Worm (Caenorhabditis elegans) whole organism, L4 larva: ENCODE measurements around the gene F22E5.7.
"Not testable (repeated sequence)": the region's sequence is repeated elsewhere in the genome, so short reads cannot be mapped to it uniquely, and the experiment has no call there.

ENCODE experiments used
- F10B5.3 ChIP-seq: sonication (generic microtip); optimal IDR thresholded peaks from 2 replicates; lab custom pipeline; 2016; ENCODE audit warnings: mild to moderate bottlenecking, missing genetic modification characterization, missing compliant biosample characterization
- F49E8.2 ChIP-seq: sonication (generic microtip); optimal IDR thresholded peaks from 2 replicates; lab custom pipeline; 2016; ENCODE audit warnings: missing compliant biosample characterization, mild to moderate bottlenecking, missing genetic modification characterization, borderline replicate concordance
- Y48G9A.11 ChIP-seq: fragments of 200-800 bp; sonication (Bioruptor generic); IDR thresholded peaks from 2 replicates; pipeline ENCODE4 v1.3.6; 2022; ENCODE audit warnings: missing genetic modification reagents, missing genetic modification characterization, missing compliant biosample characterization
- Y5F2A.4 ChIP-seq: fragments of 200-800 bp; sonication (Bioruptor generic); optimal IDR thresholded peaks from 2 replicates; lab custom pipeline; 2018; ENCODE audit warnings: mild to moderate bottlenecking, missing genetic modification characterization, missing compliant biosample characterization
- Y75B8A.6 ChIP-seq: fragments of 200-800 bp; sonication (Bioruptor generic); IDR thresholded peaks from 2 replicates; pipeline ENCODE4 v1.3.6; 2022; ENCODE audit warnings: missing genetic modification reagents, missing genetic modification characterization, missing compliant biosample characterization
- ZK337.2 ChIP-seq: fragments of 200-800 bp; sonication (Bioruptor generic); IDR thresholded peaks from 2 replicates; pipeline ENCODE4 v1.3.6; 2022; ENCODE audit warnings: missing genetic modification reagents, missing genetic modification characterization, missing compliant biosample characterization
- aha-1 ChIP-seq: fragments of 150-350 bp; peaks from one replicate; lab custom pipeline; 2014; ENCODE audit warnings: missing biosample characterization, missing genetic modification characterization
- arid-1 ChIP-seq: fragments of 200-800 bp; sonication (Bioruptor generic); conservative IDR thresholded peaks from 2 replicates; pipeline ENCODE4 v1.3.6; 2022; ENCODE audit warnings: missing genetic modification reagents, missing genetic modification characterization, missing compliant biosample characterization
- attf-4 ChIP-seq: sonication (generic microtip); optimal IDR thresholded peaks from 3 replicates; lab custom pipeline; 2017; ENCODE audit warnings: missing biosample characterization, missing genetic modification characterization
- ceh-28 ChIP-seq: fragments of 150-350 bp; optimal IDR thresholded peaks from 2 replicates; lab custom pipeline; 2014; ENCODE audit warnings: missing biosample characterization, missing genetic modification reagents, missing genetic modification characterization
- ces-1 ChIP-seq: fragments of 150-350 bp; sonication (generic microtip); optimal IDR thresholded peaks from 4 replicates; lab custom pipeline; 2014; ENCODE audit warnings: missing biosample characterization, missing genetic modification reagents, missing genetic modification characterization
- ctbp-1 ChIP-seq: fragments of 200-800 bp; sonication (Bioruptor generic); IDR thresholded peaks from 2 replicates; pipeline ENCODE4 v1.3.6; 2022; ENCODE audit warnings: missing genetic modification reagents, missing genetic modification characterization, missing compliant biosample characterization
- dmd-6 ChIP-seq: fragments of 200-800 bp; sonication (Bioruptor generic); IDR thresholded peaks from 2 replicates; pipeline ENCODE4 v1.3.6; 2022; ENCODE audit warnings: missing genetic modification reagents, missing genetic modification characterization, missing compliant biosample characterization
- dpl-1 ChIP-seq: fragments of 150-350 bp; optimal IDR thresholded peaks from 2 replicates; lab custom pipeline; 2014; ENCODE audit warnings: missing biosample characterization, missing genetic modification reagents, missing genetic modification characterization
- duxl-1 ChIP-seq: sonication (generic microtip); optimal IDR thresholded peaks from 2 replicates; lab custom pipeline; 2016; ENCODE audit warnings: mild to moderate bottlenecking, missing genetic modification characterization, moderate library complexity, missing compliant biosample characterization; ENCODE audit not compliant: poor library complexity
- fos-1 ChIP-seq: fragments of 150-350 bp; optimal IDR thresholded peaks from 2 replicates; lab custom pipeline; 2014; ENCODE audit warnings: missing biosample characterization, missing genetic modification characterization
- hlh-11 ChIP-seq: fragments of 200-800 bp; sonication (Bioruptor generic); optimal IDR thresholded peaks from 2 replicates; lab custom pipeline; 2018; ENCODE audit warnings: mild to moderate bottlenecking, missing genetic modification characterization, missing compliant biosample characterization
- lin-1 ChIP-seq: fragments of 200-800 bp; sonication (Bioruptor generic); IDR thresholded peaks from 2 replicates; pipeline ENCODE4 v1.3.6; 2022; ENCODE audit warnings: missing genetic modification reagents, missing genetic modification characterization, missing compliant biosample characterization
- lin-39 ChIP-seq: fragments of 150-350 bp; optimal IDR thresholded peaks from 2 replicates; lab custom pipeline; 2014; ENCODE audit warnings: missing biosample characterization, missing genetic modification reagents, missing genetic modification characterization
- mes-2 ChIP-seq: sonication (generic microtip); optimal IDR thresholded peaks from 2 replicates; lab custom pipeline; 2016; ENCODE audit warnings: missing genotype, mild to moderate bottlenecking, missing genetic modification characterization, missing compliant biosample characterization; ENCODE audit not compliant: poor library complexity, severe bottlenecking
- nhr-102 ChIP-seq: sonication (generic microtip); optimal IDR thresholded peaks from 2 replicates; lab custom pipeline; 2016; ENCODE audit warnings: mild to moderate bottlenecking, missing genetic modification characterization, moderate library complexity, missing compliant biosample characterization
- nhr-25 ChIP-seq: sonication (generic microtip); optimal IDR thresholded peaks from 2 replicates; lab custom pipeline; 2017; ENCODE audit warnings: missing genetic modification characterization, mild to moderate bottlenecking, missing compliant biosample characterization, antibody characterized with exemption, moderate library complexity, borderline replicate concordance; ENCODE audit not compliant: insufficient read depth
- nhr-42 ChIP-seq: fragments of 200-800 bp; sonication (Bioruptor generic); IDR thresholded peaks from 2 replicates; pipeline ENCODE4 v1.3.6; 2022; ENCODE audit warnings: missing genetic modification characterization, missing compliant biosample characterization
- pqm-1 ChIP-seq: sonication (generic microtip); optimal IDR thresholded peaks from 2 replicates; lab custom pipeline; 2017; ENCODE audit warnings: missing biosample characterization, missing genetic modification characterization
- set-16 ChIP-seq: fragments of 200-800 bp; sonication (Bioruptor generic); IDR thresholded peaks from 2 replicates; pipeline ENCODE4 v1.3.6; 2022; ENCODE audit warnings: missing genetic modification reagents, missing genetic modification characterization, missing compliant biosample characterization
- skn-1 ChIP-seq: fragments of 150-350 bp; optimal IDR thresholded peaks from 2 replicates; lab custom pipeline; 2014; ENCODE audit warnings: missing biosample characterization, missing genetic modification characterization
- unc-62 ChIP-seq, 3 experiments: fragments of 150-350 bp in 1 of 3; sonication (generic microtip); optimal IDR thresholded peaks in 2 of 3; peaks in 1 of 3; 1 replicate in 1 of 3; 2 replicates in 2 of 3; lab custom pipeline; 2014 to 2017; ENCODE audit warnings: missing biosample characterization in 3 of 3, missing genetic modification characterization in 3 of 3, missing genetic modification reagents in 3 of 3, missing genotype in 1 of 3
- ztf-11 ChIP-seq: fragments of 150-350 bp; optimal IDR thresholded peaks from 2 replicates; lab custom pipeline; 2014; ENCODE audit warnings: missing biosample characterization, missing genetic modification characterization

Gene F22E5.7

DNA sequence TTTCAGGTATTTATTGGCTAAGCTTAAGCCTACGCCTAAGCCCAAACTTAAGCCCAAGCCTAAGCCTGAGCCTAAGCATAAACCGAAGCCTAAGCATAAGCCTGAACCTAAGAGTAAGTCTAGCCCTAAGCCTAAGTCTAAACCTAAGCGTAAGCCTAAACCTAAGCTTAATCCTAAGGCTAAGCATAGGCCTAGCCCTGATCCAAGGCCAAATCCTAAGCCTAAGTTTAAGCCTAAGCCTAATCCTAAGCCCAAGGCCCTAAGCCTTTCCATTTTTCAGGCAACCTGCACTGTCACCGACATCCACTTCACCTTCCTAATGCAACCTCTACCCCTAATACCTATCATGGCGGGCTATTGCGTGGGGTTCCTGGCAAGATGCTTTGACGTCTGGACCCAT lies 30.9 kb upstream of the F22E5.7 start:
- TF ChIP-seq ceh-28 (tag; lab: Kevin White, UChicago) (no peak), ces-1 (no peak)

DNA sequence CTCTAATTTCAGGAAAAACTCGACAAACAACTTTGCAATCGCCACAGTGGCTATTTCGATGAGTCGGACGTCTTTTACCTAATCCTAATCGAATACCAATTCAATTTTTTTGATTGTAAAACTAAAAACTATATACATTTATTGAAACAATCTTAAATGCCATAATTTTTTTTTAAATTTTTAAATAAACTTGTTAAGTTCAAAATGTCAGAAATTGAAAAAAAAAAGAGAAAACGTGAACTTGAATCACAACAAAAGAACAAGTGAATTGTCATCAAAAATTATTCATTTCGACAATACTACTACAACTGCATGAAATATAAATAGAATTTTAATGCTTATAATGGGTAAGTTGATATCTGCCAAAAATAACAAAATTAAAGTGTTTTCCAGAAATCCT lies 29.6 kb upstream of the F22E5.7 start, which contains the start of gene D2062.13:
TSS of gene D2062.13 (plus strand) at position 301 of the 400 bp plus-strand sequence.
- TF ChIP-seq mes-2, duxl-1, lin-39 (tag; lab: Kevin White, UChicago): not testable (repeated sequence)

DNA sequence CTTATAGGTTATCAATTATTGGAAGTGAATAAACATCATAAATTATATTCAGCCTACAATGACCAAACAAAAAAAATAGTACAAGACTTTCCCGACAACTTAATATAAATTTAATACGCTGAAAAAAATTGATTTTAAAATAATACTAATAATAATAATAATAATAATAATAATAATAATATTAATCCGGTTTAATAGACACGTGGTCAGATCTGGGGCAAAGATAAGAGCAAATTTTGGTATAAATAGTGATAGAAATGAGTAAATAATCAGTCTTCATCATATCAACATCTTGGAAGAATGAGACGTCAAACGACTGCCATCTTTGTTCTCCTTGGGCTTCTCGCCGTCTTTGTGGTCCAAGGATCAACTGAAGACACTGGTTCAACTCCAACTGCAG lies 25.2 kb upstream of the F22E5.7 start, which contains the start of gene msrp-5:
TSS of gene msrp-5 (plus strand) at position 301 of the 400 bp plus-strand sequence.
- TF ChIP-seq F49E8.2 (tag; lab: Kevin White, UChicago); ztf-11 (tag; lab: Kevin White, UChicago); set-16: not testable (repeated sequence)

DNA sequence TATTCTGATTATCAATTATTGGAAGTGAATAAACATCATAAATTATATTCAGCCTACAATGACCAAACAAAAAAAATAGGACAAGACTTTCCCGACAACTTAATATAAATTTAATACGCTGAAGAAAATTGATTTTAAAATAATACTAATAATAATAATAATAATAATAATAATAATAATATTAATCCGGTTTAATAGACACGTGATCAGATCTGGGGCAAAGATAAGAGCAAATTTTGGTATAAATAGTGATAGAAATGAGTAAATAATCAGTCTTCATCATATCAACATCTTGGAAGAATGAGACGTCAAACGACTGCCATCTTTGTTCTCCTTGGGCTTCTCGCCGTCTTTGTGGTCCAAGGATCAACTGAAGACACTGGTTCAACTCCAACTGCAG lies 22.7 kb upstream of the F22E5.7 start, which contains the start of gene msrp-6:
TSS of gene msrp-6 (plus strand) at position 301 of the 400 bp plus-strand sequence.
- TF ChIP-seq aha-1 (tag; lab: Kevin White, UChicago): peak; percentile 25
- TF ChIP-seq unc-62 (GFP tag; optimal IDR thresholded peaks at IDR 0.05 in 1 of 2; lab: Kevin White, UChicago): peak in 1 of 2 experiments; percentile 28
- TF ChIP-seq unc-62 (tag; optimal IDR thresholded peaks at IDR 0.05; lab: Kevin White, UChicago): not testable (repeated sequence)

DNA sequence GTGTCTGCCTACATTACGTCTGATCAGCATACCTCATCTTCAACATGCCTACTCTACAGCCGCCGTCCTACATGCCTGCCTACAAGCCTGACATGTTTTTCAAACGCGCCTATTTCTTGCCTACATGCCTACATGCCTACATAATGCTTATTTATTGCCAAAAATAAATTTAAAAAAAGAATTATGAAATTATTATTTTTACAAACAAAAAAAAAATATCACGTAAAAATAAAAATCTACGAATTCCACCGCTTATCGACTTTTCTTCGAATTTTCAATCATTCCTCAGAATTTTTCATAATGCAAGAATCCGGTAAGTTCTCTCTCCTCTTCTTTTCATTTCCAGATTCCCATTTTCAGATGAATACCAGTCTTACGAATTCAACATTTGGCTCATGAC lies 19.4 kb upstream of the F22E5.7 start, which contains the start of gene D2062.5:
TSS of gene D2062.5 (plus strand) at position 301 of the 400 bp plus-strand sequence.
- no peak for TF ChIP-seq Y75B8A.6 (GFP tag; lab: Robert Waterston, UW)
- TF ChIP-seq, all 104 proteins: peak for 0

DNA sequence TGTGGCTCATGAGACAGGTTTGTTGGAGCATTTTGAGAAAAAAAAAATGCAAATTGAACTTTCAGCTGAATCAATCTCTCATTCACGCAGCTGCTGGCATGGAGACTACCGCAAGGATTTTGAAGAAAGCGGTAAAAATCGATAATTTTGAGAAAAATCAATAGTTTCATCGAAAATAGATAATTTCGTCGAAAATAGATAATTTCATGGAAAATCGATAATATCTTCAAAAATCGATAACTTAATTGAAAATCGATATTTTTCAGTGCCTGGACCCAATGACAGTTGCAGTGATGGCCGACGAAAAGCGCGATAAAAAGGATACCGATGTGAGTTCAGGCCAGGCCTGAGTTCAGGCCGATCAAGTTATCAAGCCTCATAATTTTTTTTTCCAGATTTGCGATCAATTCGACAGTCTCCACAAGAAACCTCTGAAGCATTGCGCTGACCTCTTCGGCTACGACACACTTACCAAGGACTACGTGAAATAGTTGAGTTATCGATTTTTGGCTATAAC lies 18.9 kb upstream of the F22E5.7 start, which contains the start of gene D2062.4:
TSS of gene D2062.4 (plus strand) at position 467 of the 517 bp plus-strand sequence.
- peak; percentile 61 for TF ChIP-seq ceh-28 (tag; lab: Kevin White, UChicago)
- TF ChIP-seq, all 104 proteins: peak for 1; not testable (repeated sequence) for 103

DNA sequence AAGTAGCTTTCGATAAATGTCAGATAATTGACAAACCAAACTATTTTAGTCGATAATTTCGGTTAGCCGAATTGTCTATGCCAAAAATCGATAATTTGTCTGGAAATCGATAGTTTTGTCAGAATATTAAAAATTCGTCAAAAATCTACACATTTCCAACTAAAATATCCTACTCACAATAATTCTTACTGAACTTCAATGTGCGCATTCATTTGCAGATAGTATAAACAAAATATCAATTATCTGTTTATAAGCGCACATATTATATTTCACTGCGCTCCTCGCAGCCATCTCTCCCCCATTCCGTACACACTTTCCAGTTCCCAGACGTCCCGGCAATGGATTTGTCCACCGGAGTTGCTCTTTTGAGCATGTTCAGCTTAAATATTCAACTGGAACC lies 17.1 kb upstream of the F22E5.7 start, which contains the start of gene lgc-28:
TSS of gene lgc-28 (plus strand) at position 301 of the 400 bp plus-strand sequence.
- TF ChIP-seq lin-1 (GFP tag; lab: Robert Waterston, UW) (no peak), F10B5.3 (no peak), Y48G9A.11 (no peak), Y5F2A.4 (GFP tag; lab: Kevin White, UChicago) (no peak), nhr-102 (tag; lab: Kevin White, UChicago) (no peak), ctbp-1 (GFP tag; lab: Robert Waterston, UW) (no peak), hlh-11 (tag; lab: Kevin White, UChicago) (no peak), fos-1 (tag; lab: Kevin White, UChicago) (no peak), pqm-1 (tag; lab: Kevin White, UChicago) (no peak), skn-1 (tag; lab: Kevin White, UChicago) (no peak), nhr-42 (no peak), aha-1 (tag; lab: Kevin White, UChicago) (no peak), nhr-25 (no peak), dmd-6 (GFP tag; lab: Robert Waterston, UW) (no peak), arid-1 (GFP tag; lab: Robert Waterston, UW) (no peak), ZK337.2 (GFP tag; lab: Robert Waterston, UW) (no peak), attf-4 (no peak), dpl-1 (no peak), F49E8.2 (tag; lab: Kevin White, UChicago) (no peak)
